Worm (Caenorhabditis elegans) whole organism, L1 larva: ENCODE data around the gene acc-1.

Experiments
- C34B4.2 ChIP-seq: sonication (generic microtip); optimal IDR thresholded peaks from 2 replicates; lab custom pipeline; 2017; ENCODE audit warnings: mild to moderate bottlenecking, missing genetic modification characterization, missing compliant biosample characterization
- F16B12.6 ChIP-seq: fragments of 150-350 bp; optimal IDR thresholded peaks from 2 replicates; lab custom pipeline; 2014; ENCODE audit warnings: missing biosample characterization, missing genetic modification characterization
- aha-1 ChIP-seq: fragments of 150-350 bp; optimal IDR thresholded peaks from 2 replicates; lab custom pipeline; 2014; ENCODE audit warnings: missing biosample characterization, missing genetic modification characterization
- alr-1 ChIP-seq: fragments of 200-800 bp; sonication (Bioruptor generic); optimal IDR thresholded peaks from 2 replicates; lab custom pipeline; 2018; ENCODE audit warnings: borderline replicate concordance, mild to moderate bottlenecking, missing genetic modification characterization, missing compliant biosample characterization
- aly-2 ChIP-seq: fragments of 150-350 bp; optimal IDR thresholded peaks from 2 replicates; lab custom pipeline; 2014; ENCODE audit warnings: missing biosample characterization, missing genetic modification characterization
- ama-1 ChIP-seq: fragments of 150-350 bp; optimal IDR thresholded peaks from 2 replicates; lab custom pipeline; 2014
- blmp-1 ChIP-seq: fragments of 150-350 bp; optimal IDR thresholded peaks from 2 replicates; lab custom pipeline; 2014; ENCODE audit warnings: missing biosample characterization, missing genetic modification characterization
- ceh-63 ChIP-seq: fragments of 200-800 bp; sonication (Bioruptor generic); optimal IDR thresholded peaks from 2 replicates; lab custom pipeline; 2018; ENCODE audit warnings: mild to moderate bottlenecking, missing genetic modification characterization, missing compliant biosample characterization
- ceh-8 ChIP-seq: fragments of 200-800 bp; sonication (Bioruptor generic); optimal IDR thresholded peaks from 2 replicates; lab custom pipeline; 2018; ENCODE audit warnings: mild to moderate bottlenecking, missing genetic modification characterization, moderate library complexity, missing compliant biosample characterization
- ceh-88 ChIP-seq: fragments of 200-800 bp; sonication (Bioruptor generic); IDR thresholded peaks from 2 replicates; pipeline ENCODE4 v1.3.6; 2022; ENCODE audit warnings: missing genetic modification characterization, missing compliant biosample characterization
- ceh-90 ChIP-seq: sonication (generic microtip); optimal IDR thresholded peaks from 2 replicates; lab custom pipeline; 2016; ENCODE audit warnings: missing genetic modification characterization, missing compliant biosample characterization
- ces-1 ChIP-seq: fragments of 150-350 bp; optimal IDR thresholded peaks from 2 replicates; lab custom pipeline; 2014; ENCODE audit warnings: missing biosample characterization, missing genetic modification reagents, missing genetic modification characterization
- efl-1 ChIP-seq, 4 experiments: fragments of 150-350 bp; optimal IDR thresholded peaks in 3 of 4; peaks in 1 of 4; 1 replicate in 1 of 4; 2 replicates in 3 of 4; lab custom pipeline; 2014; ENCODE audit warnings: missing biosample characterization in 2 of 4, missing genetic modification characterization in 2 of 4, missing genetic modification reagents in 2 of 4
- efl-3 ChIP-seq: fragments of 200-800 bp; sonication (Bioruptor generic); optimal IDR thresholded peaks from 2 replicates; lab custom pipeline; 2018; ENCODE audit warnings: mild to moderate bottlenecking, missing genetic modification characterization, missing compliant biosample characterization
- egl-13 ChIP-seq: sonication (generic microtip); optimal IDR thresholded peaks from 2 replicates; lab custom pipeline; 2016; ENCODE audit warnings: missing genotype, missing genetic modification reagents, missing genetic modification characterization, missing compliant biosample characterization
- elt-3 ChIP-seq, 6 experiments: fragments of 150-350 bp in 1 of 6; sonication (generic microtip); optimal IDR thresholded peaks; 2 replicates each; lab custom pipeline; 2017 to 2018; ENCODE audit warnings: missing biosample characterization in 6 of 6, missing genetic modification characterization in 6 of 6, inconsistent platforms in 1 of 6
- ets-5 ChIP-seq: fragments of 200-800 bp; sonication (Bioruptor generic); IDR thresholded peaks from 2 replicates; pipeline ENCODE4 v1.3.6; 2022; ENCODE audit warnings: missing genetic modification characterization, missing compliant biosample characterization
- fkh-4 ChIP-seq: sonication (generic microtip); optimal IDR thresholded peaks from 2 replicates; lab custom pipeline; 2016; ENCODE audit warnings: missing compliant biosample characterization, missing genetic modification characterization, borderline replicate concordance
- fkh-8 ChIP-seq: sonication (generic microtip); optimal IDR thresholded peaks from 2 replicates; lab custom pipeline; 2016; ENCODE audit warnings: mild to moderate bottlenecking, missing genetic modification characterization, missing compliant biosample characterization
- hlh-17 ChIP-seq: fragments of 200-800 bp; sonication (Bioruptor generic); optimal IDR thresholded peaks from 2 replicates; lab custom pipeline; 2018; ENCODE audit warnings: missing genetic modification characterization, mild to moderate bottlenecking, missing compliant biosample characterization, moderate library complexity, borderline replicate concordance
- hlh-4 ChIP-seq: sonication (generic microtip); optimal IDR thresholded peaks from 2 replicates; lab custom pipeline; 2016; ENCODE audit warnings: mild to moderate bottlenecking, missing genetic modification characterization, missing compliant biosample characterization
- irx-1 ChIP-seq: sonication (generic microtip); optimal IDR thresholded peaks from 2 replicates; lab custom pipeline; 2016; ENCODE audit warnings: missing genetic modification characterization, missing compliant biosample characterization
- isw-1 ChIP-seq: fragments of 200-800 bp; sonication (Bioruptor generic); IDR thresholded peaks from 2 replicates; pipeline ENCODE4 v1.3.6; 2022; ENCODE audit warnings: missing genetic modification characterization, missing compliant biosample characterization
- lin-13 ChIP-seq: fragments of 150-350 bp; optimal IDR thresholded peaks from 2 replicates; lab custom pipeline; 2014; ENCODE audit warnings: missing biosample characterization, missing genetic modification reagents, missing genetic modification characterization
- lin-14 ChIP-seq: fragments of 200-800 bp; sonication (Bioruptor generic); optimal IDR thresholded peaks from 2 replicates; lab custom pipeline; 2018; ENCODE audit warnings: mild to moderate bottlenecking, missing genetic modification characterization, moderate library complexity, missing compliant biosample characterization
- lin-15B ChIP-seq: fragments of 150-350 bp; sonication (generic microtip); optimal IDR thresholded peaks from 3 replicates; lab custom pipeline; 2014; ENCODE audit warnings: missing biosample characterization, missing genetic modification characterization
- lin-39 ChIP-seq: fragments of 150-350 bp; optimal IDR thresholded peaks from 2 replicates; lab custom pipeline; 2014; ENCODE audit warnings: missing biosample characterization, missing genetic modification reagents, missing genetic modification characterization
- lir-3 ChIP-seq: sonication (generic microtip); optimal IDR thresholded peaks from 2 replicates; lab custom pipeline; 2016; ENCODE audit warnings: mild to moderate bottlenecking, missing genetic modification characterization, moderate library complexity, missing compliant biosample characterization; ENCODE audit not compliant: poor library complexity
- lsy-2 ChIP-seq, 2 experiments: fragments of 150-350 bp; optimal IDR thresholded peaks; 2 replicates each; lab custom pipeline; 2014; ENCODE audit warnings: missing biosample characterization in 2 of 2, missing genetic modification characterization in 2 of 2
- mab-9 ChIP-seq: fragments of 200-800 bp; sonication (Bioruptor generic); IDR thresholded peaks from 2 replicates; pipeline ENCODE4 v1.3.6; 2022; ENCODE audit warnings: missing genetic modification reagents, missing genetic modification characterization, missing compliant biosample characterization
- mdl-1 ChIP-seq, 2 experiments: fragments of 150-350 bp; optimal IDR thresholded peaks; 2 replicates each; lab custom pipeline; 2014 to 2017; ENCODE audit warnings: missing biosample characterization in 2 of 2, missing genetic modification characterization in 2 of 2, inconsistent platforms in 1 of 2
- mef-2 ChIP-seq: fragments of 150-350 bp; optimal IDR thresholded peaks from 2 replicates; lab custom pipeline; 2014; ENCODE audit warnings: missing biosample characterization, missing genetic modification characterization
- nhr-28 ChIP-seq: fragments of 150-350 bp; optimal IDR thresholded peaks from 2 replicates; lab custom pipeline; 2014; ENCODE audit warnings: missing biosample characterization, missing genetic modification characterization
- nhr-71 ChIP-seq: sonication (generic microtip); optimal IDR thresholded peaks from 2 replicates; lab custom pipeline; 2016; ENCODE audit warnings: mild to moderate bottlenecking, missing genetic modification characterization, moderate library complexity, missing compliant biosample characterization
- nhr-76 ChIP-seq: sonication (generic microtip); optimal IDR thresholded peaks from 2 replicates; lab custom pipeline; 2017; ENCODE audit warnings: missing biosample characterization, missing genetic modification characterization
- nhr-77 ChIP-seq: fragments of 150-350 bp; optimal IDR thresholded peaks from 2 replicates; lab custom pipeline; 2014; ENCODE audit warnings: missing biosample characterization, missing genetic modification characterization
- nhr-85 ChIP-seq: sonication (generic microtip); peaks from one replicate; lab custom pipeline; 2016; ENCODE audit warnings: missing genetic modification characterization, inconsistent platforms, missing compliant biosample characterization
- nhr-90 ChIP-seq: sonication (generic microtip); optimal IDR thresholded peaks from 2 replicates; lab custom pipeline; 2016; ENCODE audit warnings: mild to moderate bottlenecking, missing genetic modification characterization, missing compliant biosample characterization; ENCODE audit not compliant: poor library complexity
- pax-3 ChIP-seq: fragments of 200-800 bp; sonication (Bioruptor generic); optimal IDR thresholded peaks from 2 replicates; lab custom pipeline; 2018; ENCODE audit warnings: mild to moderate bottlenecking, missing genetic modification characterization, moderate library complexity, missing compliant biosample characterization
- pqm-1 ChIP-seq: sonication (generic microtip); optimal IDR thresholded peaks from 3 replicates; lab custom pipeline; 2017; ENCODE audit warnings: missing biosample characterization, missing genetic modification characterization
- skn-1 ChIP-seq: fragments of 150-350 bp; optimal IDR thresholded peaks from 2 replicates; lab custom pipeline; 2014; ENCODE audit warnings: missing biosample characterization, missing genetic modification characterization
- snpc-4 ChIP-seq: fragments of 150-350 bp; optimal IDR thresholded peaks from 2 replicates; lab custom pipeline; 2014; ENCODE audit warnings: missing biosample characterization, missing genetic modification characterization
- snu-23 ChIP-seq: sonication (generic microtip); optimal IDR thresholded peaks from 2 replicates; lab custom pipeline; 2016; ENCODE audit warnings: missing genetic modification characterization, missing compliant biosample characterization
- sptf-1 ChIP-seq: fragments of 150-350 bp; optimal IDR thresholded peaks from 2 replicates; lab custom pipeline; 2014; ENCODE audit warnings: missing biosample characterization, missing genetic modification characterization
- swsn-7 ChIP-seq: sonication (generic microtip); optimal IDR thresholded peaks from 2 replicates; lab custom pipeline; 2016; ENCODE audit warnings: missing genetic modification characterization, missing compliant biosample characterization
- tbx-2 ChIP-seq: sonication (generic microtip); optimal IDR thresholded peaks from 2 replicates; lab custom pipeline; 2016; ENCODE audit warnings: missing genetic modification characterization, missing compliant biosample characterization
- tlp-1 ChIP-seq: fragments of 150-350 bp; optimal IDR thresholded peaks from 2 replicates; lab custom pipeline; 2014; ENCODE audit warnings: missing biosample characterization, missing genetic modification characterization
- unc-62 ChIP-seq: fragments of 150-350 bp; optimal IDR thresholded peaks from 2 replicates; lab custom pipeline; 2014; ENCODE audit warnings: missing biosample characterization, missing genetic modification reagents, missing genetic modification characterization
- unc-98 ChIP-seq: fragments of 200-800 bp; sonication (Bioruptor generic); IDR thresholded peaks from 2 replicates; pipeline ENCODE4 v1.3.6; 2022; ENCODE audit warnings: missing genetic modification characterization, missing compliant biosample characterization
- ztf-11 ChIP-seq, 2 experiments: sonication (generic microtip); optimal IDR thresholded peaks; 2 replicates each; lab custom pipeline; 2016 to 2017; ENCODE audit warnings: missing genetic modification characterization in 2 of 2, missing biosample characterization in 1 of 2, missing compliant biosample characterization in 1 of 2

The acc-1 gene

ce11 chrIV:9676535-9676934, 18.7 kb downstream of the acc-1 start (continued):
- peak; percentile 43 for TF ChIP-seq nhr-71

- TF ChIP-seq snpc-4 (tag; lab: Kevin White, UChicago) (peak; percentile 3), ama-1 (lab: Kevin White, UChicago) (no peak), ztf-11 (tag; optimal IDR thresholded peaks at IDR 0.05; lab: Kevin White, UChicago) (no peak), hlh-4 (tag; lab: Kevin White, UChicago) (no peak), ces-1 (GFP tag; lab: Kevin White, UChicago) (no peak), ceh-90 (no peak), aly-2 (tag; lab: Kevin White, UChicago) (no peak), skn-1 (tag; lab: Kevin White, UChicago) (peak; percentile 67), tlp-1 (no peak), efl-1 (optimal IDR thresholded peaks at IDR 0.05; lab: Kevin White, UChicago) (peak; percentile 59 to 63), efl-1 (GFP tag; optimal IDR thresholded peaks at IDR 0.05 in 1 of 2; lab: Kevin White, UChicago) (peak; percentile 37 to 78), egl-13 (tag; lab: Kevin White, UChicago) (peak; percentile 43), blmp-1 (peak; percentile 94), isw-1 (GFP tag; lab: Robert Waterston, UW) (peak; percentile 32; the same call in 1 of the 2 replicates), nhr-90 (tag; lab: Kevin White, UChicago) (peak; percentile 55), nhr-85 (tag; lab: Kevin White, UChicago) (peak; percentile 87), alr-1 (tag; lab: Kevin White, UChicago) (no peak), lin-13 (GFP tag; lab: Kevin White, UChicago) (peak; percentile 28), ceh-88 (GFP tag; lab: Robert Waterston, UW) (no peak), hlh-17 (GFP tag; lab: Kevin White, UChicago) (no peak), lin-39 (no peak), ceh-8 (no peak), C34B4.2 (tag; lab: Kevin White, UChicago) (no peak), tbx-2 (peak; percentile 68), sptf-1 (tag; lab: Kevin White, UChicago) (no peak), swsn-7 (tag; lab: Kevin White, UChicago) (peak; percentile 69), pax-3 (tag; lab: Kevin White, UChicago) (no peak), ets-5 (GFP tag; lab: Robert Waterston, UW) (no peak), aha-1 (tag; lab: Kevin White, UChicago) (no peak), unc-62 (GFP tag; lab: Kevin White, UChicago) (no peak), pqm-1 (tag; lab: Kevin White, UChicago) (peak; percentile 30), nhr-77 (tag; lab: Kevin White, UChicago) (peak; percentile 49), fkh-8 (peak; percentile 19), F16B12.6 (tag; lab: Kevin White, UChicago) (no peak), unc-98 (GFP tag; lab: Robert Waterston, UW) (no peak), efl-3 (GFP tag; lab: Kevin White, UChicago) (no peak), lir-3 (tag; lab: Kevin White, UChicago) (peak; percentile 43), snu-23 (GFP tag; lab: Kevin White, UChicago) (peak; percentile 80), lin-15B (tag; lab: Kevin White, UChicago) (no peak), elt-3 (tag; optimal IDR thresholded peaks at IDR 0.05; lab: Kevin White, UChicago) (peak in 5 of 6 experiments; percentile 22 to 57 (median 40)), mef-2 (tag; lab: Kevin White, UChicago) (no peak), nhr-28 (tag; lab: Kevin White, UChicago) (no peak), mab-9 (GFP tag; lab: Robert Waterston, UW) (no peak), nhr-76 (no peak), fkh-4 (tag; lab: Kevin White, UChicago) (no peak), ceh-63 (GFP tag; lab: Kevin White, UChicago) (no peak), lsy-2 (tag; optimal IDR thresholded peaks at IDR 0.05; lab: Kevin White, UChicago) (peak; percentile 74 to 84), irx-1 (peak; percentile 54), lin-14 (GFP tag; lab: Kevin White, UChicago) (peak; percentile 95), mdl-1 (tag; optimal IDR thresholded peaks at IDR 0.05; lab: Kevin White, UChicago) (peak; percentile 94 to 95)
Measured at ce11 chrIV:9677226-9677992, 19.6 kb downstream of the acc-1 start.
